7 worm cellular contexts compared by ENCODE assay signal in the genomic region with DNA sequence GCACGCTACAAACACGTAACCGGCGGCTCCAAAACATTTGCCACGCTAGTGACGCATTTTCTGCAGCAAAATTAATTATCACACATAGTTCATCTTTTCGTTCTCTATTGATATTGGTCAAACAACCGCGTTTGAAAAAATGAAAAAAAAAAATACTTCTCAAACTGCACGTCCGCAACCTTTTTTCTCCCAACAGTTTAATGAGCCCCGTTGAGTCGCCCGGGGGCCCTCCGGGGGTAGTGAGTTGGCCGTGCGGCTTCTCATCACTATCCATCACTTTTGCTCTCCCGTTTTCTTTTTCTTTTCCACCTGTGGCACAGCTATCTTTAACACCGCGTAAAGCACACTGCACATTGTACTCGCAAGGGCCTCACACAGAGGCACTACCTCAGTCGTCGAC.
A peak's percentile ranks its signal among the peaks of the same experiment; 100 is the strongest.
TF ChIP-seq lines count a peak whose summit lies in the region.

No protein-coding gene starts in this region.

TF ChIP-seq in whole organism, L1 larva, 84 proteins besides CTCF, POLR2A, EP300 and RAD21 (continues in another document):
- TF ChIP-seq lin-14 (GFP tag; optimal IDR thresholded peaks at IDR 0.05; lab: Kevin White, UChicago) (peak; percentile 50), aha-1 (tag; optimal IDR thresholded peaks at IDR 0.05; lab: Kevin White, UChicago) (peak; percentile 84), nhr-47 (tag; optimal IDR thresholded peaks at IDR 0.05; lab: Kevin White, UChicago) (peak; percentile 4), lir-3 (tag; optimal IDR thresholded peaks at IDR 0.05; lab: Kevin White, UChicago; ENCODE audit: poor library complexity) (peak; percentile 27), efl-1 (optimal IDR thresholded peaks at IDR 0.05; lab: Kevin White, UChicago) (no peak), efl-1 (GFP tag; optimal IDR thresholded peaks at IDR 0.05 in 1 of 2; lab: Kevin White, UChicago) (no peak), F16B12.6 (tag; optimal IDR thresholded peaks at IDR 0.05; lab: Kevin White, UChicago) (no peak), grh-1 (GFP tag; IDR thresholded peaks at IDR 0.05; lab: Robert Waterston, UW) (no peak), sox-4 (tag; optimal IDR thresholded peaks at IDR 0.05; lab: Kevin White, UChicago) (no peak), swsn-7 (tag; optimal IDR thresholded peaks at IDR 0.05; lab: Kevin White, UChicago) (peak; percentile 31), nhr-20 (tag; optimal IDR thresholded peaks at IDR 0.05; lab: Kevin White, UChicago) (peak; percentile 18), nhr-19 (GFP tag; conservative IDR thresholded peaks at IDR 0.05; lab: Robert Waterston, UW) (peak; percentile 59; the same call in 1 of the 2 replicates)

TF ChIP-seq in whole organism, L2 larva, 48 proteins besides CTCF, POLR2A, EP300 and RAD21 (continues in another document):
- TF ChIP-seq C34F6.9 (tag; optimal IDR thresholded peaks at IDR 0.05; lab: Kevin White, UChicago): peak; percentile 25
- no peak for TF ChIP-seq nhr-11 (tag; optimal IDR thresholded peaks at IDR 0.05; lab: Kevin White, UChicago)
- TF ChIP-seq zag-1 (tag; optimal IDR thresholded peaks at IDR 0.05; lab: Kevin White, UChicago): no peak
- no peak for TF ChIP-seq fos-1 (tag; optimal IDR thresholded peaks at IDR 0.05; lab: Kevin White, UChicago)
- TF ChIP-seq nhr-23 (tag; optimal IDR thresholded peaks at IDR 0.05; lab: Kevin White, UChicago): no peak
- TF ChIP-seq Y55F3AM.14 (GFP tag; optimal IDR thresholded peaks at IDR 0.05; lab: Kevin White, UChicago): no peak
- TF ChIP-seq peb-1 (tag; optimal IDR thresholded peaks at IDR 0.05; lab: Kevin White, UChicago): no peak
- peak; percentile 59 for TF ChIP-seq F13H6.1 (tag; optimal IDR thresholded peaks at IDR 0.05; lab: Kevin White, UChicago)
- TF ChIP-seq ama-1 (optimal IDR thresholded peaks at IDR 0.05; lab: Kevin White, UChicago): no peak
- TF ChIP-seq ztf-11 (tag; optimal IDR thresholded peaks at IDR 0.05; lab: Kevin White, UChicago): no peak
- no peak for TF ChIP-seq sem-4 (tag; optimal IDR thresholded peaks at IDR 0.05; lab: Kevin White, UChicago)
- TF ChIP-seq crh-2 (tag; optimal IDR thresholded peaks at IDR 0.05; lab: Kevin White, UChicago): no peak
- no peak for TF ChIP-seq lin-11 (tag; optimal IDR thresholded peaks at IDR 0.05; lab: Kevin White, UChicago)

TF ChIP-seq in whole organism, L3 larva, 47 proteins besides CTCF, POLR2A, EP300 and RAD21:
- TF ChIP-seq lin-39 (tag; optimal IDR thresholded peaks at IDR 0.05; lab: Kevin White, UChicago) (peak; percentile 57), pha-4 (tag; optimal IDR thresholded peaks at IDR 0.05; lab: Kevin White, UChicago) (peak; percentile 17), pqm-1 (tag; optimal IDR thresholded peaks at IDR 0.05; lab: Kevin White, UChicago) (no peak), elt-2 (tag; optimal IDR thresholded peaks at IDR 0.05; lab: Kevin White, UChicago) (peak; percentile 32), unc-39 (tag; optimal IDR thresholded peaks at IDR 0.05; lab: Kevin White, UChicago) (no peak)

TF ChIP-seq in whole organism, L4 larva, 104 proteins besides CTCF, POLR2A, EP300 and RAD21:
- TF ChIP-seq nhr-11 (tag; optimal IDR thresholded peaks at IDR 0.05; lab: Kevin White, UChicago): peak; percentile 42
- 0 out of 2 replicates have a peak, but pooled peaks have one; percentile 26 for TF ChIP-seq hmg-1.1 (GFP tag; IDR thresholded peaks at IDR 0.05; lab: Robert Waterston, UW)
- TF ChIP-seq lin-38 (GFP tag; IDR thresholded peaks at IDR 0.05; lab: Robert Waterston, UW): no peak
- TF ChIP-seq F26F4.8 (GFP tag; conservative IDR thresholded peaks at IDR 0.05; lab: Robert Waterston, UW): no peak
- TF ChIP-seq tag-97 (GFP tag; IDR thresholded peaks at IDR 0.05; lab: Robert Waterston, UW): no peak
- TF ChIP-seq aha-1 (tag; lab: Kevin White, UChicago): peak; percentile 93
- TF ChIP-seq unc-39 (tag; optimal IDR thresholded peaks at IDR 0.05; lab: Kevin White, UChicago): no peak
- TF ChIP-seq lsy-2 (tag; optimal IDR thresholded peaks at IDR 0.05; lab: Kevin White, UChicago): peak in 1 of 2 experiments; percentile 2
- no peak for TF ChIP-seq dmd-8 (GFP tag; IDR thresholded peaks at IDR 0.05; lab: Robert Waterston, UW)
- TF ChIP-seq hif-1 (tag; optimal IDR thresholded peaks at IDR 0.05; lab: Kevin White, UChicago): peak; percentile 19 to 97
- TF ChIP-seq ceh-20 (GFP tag; IDR thresholded peaks at IDR 0.05; lab: Robert Waterston, UW): peak; percentile 19; the same call in 1 of the 2 replicates

TF ChIP-seq in whole organism, late embryonic, 69 proteins besides CTCF, POLR2A, EP300 and RAD21:
- no peak for TF ChIP-seq ceh-19 (GFP tag; optimal IDR thresholded peaks at IDR 0.05; lab: Kevin White, UChicago)
- peak; percentile 23 for TF ChIP-seq unc-55 (GFP tag; optimal IDR thresholded peaks at IDR 0.05; lab: Kevin White, UChicago)
- TF ChIP-seq K09A11.1 (tag; optimal IDR thresholded peaks at IDR 0.05; lab: Kevin White, UChicago; ENCODE audit: insufficient read depth): no peak
- TF ChIP-seq ceh-18 (tag; optimal IDR thresholded peaks at IDR 0.05; lab: Kevin White, UChicago): peak; percentile 58
- TF ChIP-seq hlh-6 (tag; optimal IDR thresholded peaks at IDR 0.05; lab: Kevin White, UChicago): peak; percentile 25
TF ChIP-seq in whole organism, late embryonic: peak in this region for 3.

TF ChIP-seq in whole organism, mixed stage, embryonic, 35 proteins besides CTCF, POLR2A, EP300 and RAD21:
- TF ChIP-seq mls-2 (tag; optimal IDR thresholded peaks at IDR 0.05; lab: Kevin White, UChicago) (no peak), unc-120 (tag; optimal IDR thresholded peaks at IDR 0.05; lab: Kevin White, UChicago; ENCODE audit: poor library complexity, severe bottlenecking) (peak; percentile 32), hlh-1 (tag; optimal IDR thresholded peaks at IDR 0.05; lab: Kevin White, UChicago) (peak; percentile 41), elt-1 (tag; optimal IDR thresholded peaks at IDR 0.05; lab: Kevin White, UChicago; ENCODE audit: borderline replicate concordance, insufficient read depth) (no peak)
TF ChIP-seq in whole organism, mixed stage, embryonic: peak in this region for 2.

TF ChIP-seq in whole organism, young adult, 124 proteins besides CTCF, POLR2A, EP300 and RAD21:
- TF ChIP-seq ZK185.1 (tag; optimal IDR thresholded peaks at IDR 0.05; lab: Kevin White, UChicago; ENCODE audit: poor library complexity, severe bottlenecking): no peak
- 0 out of 2 replicates have a peak, but pooled peaks have one; percentile 44 for TF ChIP-seq aptf-3 (GFP tag; IDR thresholded peaks at IDR 0.05; lab: Robert Waterston, UW)
- 0 out of 2 replicates have a peak, but pooled peaks have one; percentile 35 for TF ChIP-seq zfh-2 (GFP tag; conservative IDR thresholded peaks at IDR 0.05; lab: Robert Waterston, UW)
- TF ChIP-seq nhr-80 (tag; optimal IDR thresholded peaks at IDR 0.05; lab: Kevin White, UChicago): peak; percentile 17
- no peak for TF ChIP-seq hrde-1 (tag; optimal IDR thresholded peaks at IDR 0.05; lab: Kevin White, UChicago; ENCODE audit: borderline replicate concordance)
- TF ChIP-seq dox-1 (GFP tag; IDR thresholded peaks at IDR 0.05; lab: Robert Waterston, UW): 0 out of 2 replicates have a peak, but pooled peaks have one; percentile 45
TF ChIP-seq in whole organism, young adult: peak in this region for 4.
